Worm (Caenorhabditis elegans): ENCODE measurements around the gene ifd-2.

ce11 chrX:806515-806914 lies 9.2 kb downstream of the ifd-2 start:
- peak; percentile 93 for TF ChIP-seq unc-62 (GFP tag; optimal IDR thresholded peaks at IDR 0.05)
- TF ChIP-seq ztf-11 (tag; optimal IDR thresholded peaks at IDR 0.05) = peak; percentile 67
- peak; percentile 97 for TF ChIP-seq zag-1 (tag; optimal IDR thresholded peaks at IDR 0.05)
- peak; percentile 99 for TF ChIP-seq egl-27 (tag; optimal IDR thresholded peaks at IDR 0.05)
- peak; percentile 95 for TF ChIP-seq nhr-237 (tag; optimal IDR thresholded peaks at IDR 0.05)
- TF ChIP-seq nhr-77 (tag; optimal IDR thresholded peaks at IDR 0.05) = peak; percentile 96
- peak; percentile 89 for TF ChIP-seq lin-39 (tag; optimal IDR thresholded peaks at IDR 0.05)
- TF ChIP-seq unc-55 (GFP tag; optimal IDR thresholded peaks at IDR 0.05) = peak; percentile 100
- TF ChIP-seq ama-1 (optimal IDR thresholded peaks at IDR 0.05) = no peak

All from whole organism, L2 larva.